Worm (Caenorhabditis elegans): ENCODE measurements around the gene ubh-2.

Gene ubh-2

DNA sequence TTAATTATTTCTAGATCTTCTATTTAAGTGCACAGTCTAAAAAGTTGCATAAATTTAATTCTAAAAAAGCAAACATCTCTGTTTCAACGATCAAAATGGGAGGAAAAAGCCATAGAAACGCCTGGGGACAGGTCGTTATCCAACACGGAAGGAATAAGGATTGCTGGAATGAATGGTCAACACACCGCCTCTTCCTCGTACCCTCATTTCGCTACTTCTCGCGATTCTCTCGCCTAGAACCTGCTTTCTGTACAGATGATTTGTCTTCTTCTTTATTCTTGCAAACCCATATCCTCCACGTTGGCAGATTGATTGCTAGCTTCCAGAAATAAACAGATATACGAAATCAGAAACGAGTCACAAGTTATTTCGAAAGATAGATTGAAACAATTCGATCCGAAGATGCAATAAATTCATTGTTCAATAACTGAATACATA, 5.3 kb upstream of the ubh-2 start, which contains the start of gene dpy-11:
TSS of gene dpy-11 (minus strand) at position 354 of the 438 bp plus-strand sequence.
- TF ChIP-seq mep-1 (tag; optimal IDR thresholded peaks at IDR 0.05), result peak; percentile 81
- peak; percentile 29 for TF ChIP-seq nhr-102 (tag; optimal IDR thresholded peaks at IDR 0.05)
- TF ChIP-seq zfp-3 (GFP tag; conservative IDR thresholded peaks at IDR 0.05), result peak; percentile 93
- no peak for TF ChIP-seq daf-12 (tag; optimal IDR thresholded peaks at IDR 0.05)
- peak; percentile 12 for TF ChIP-seq spr-3 (GFP tag; optimal IDR thresholded peaks at IDR 0.05)
- peak; percentile 39 for TF ChIP-seq nhr-77 (tag; optimal IDR thresholded peaks at IDR 0.05)
- peak; percentile 37 for TF ChIP-seq T20F7.1 (GFP tag; optimal IDR thresholded peaks at IDR 0.05)
- no peak for TF ChIP-seq lin-39 (tag; optimal IDR thresholded peaks at IDR 0.05)
- peak; percentile 35; the same call in 1 of the 2 replicates for TF ChIP-seq ZK337.2 (GFP tag; IDR thresholded peaks at IDR 0.05)
- TF ChIP-seq mxl-2 (GFP tag; conservative IDR thresholded peaks at IDR 0.05), result 0 out of 2 replicates have a peak, but pooled peaks have one; percentile 7
- no peak for TF ChIP-seq ceh-32 (tag; optimal IDR thresholded peaks at IDR 0.05; ENCODE audit: poor library complexity)
- no peak for TF ChIP-seq lir-3 (tag; optimal IDR thresholded peaks at IDR 0.05)
- TF ChIP-seq Y105C5A.15 (GFP tag; IDR thresholded peaks at IDR 0.05), result 0 out of 2 replicates have a peak, but pooled peaks have one; percentile 46
- TF ChIP-seq madf-5 (GFP tag; IDR thresholded peaks at IDR 0.05), result no peak
- no peak for TF ChIP-seq dmd-8 (GFP tag; IDR thresholded peaks at IDR 0.05)
- TF ChIP-seq lsy-2 (tag; optimal IDR thresholded peaks at IDR 0.05), result peak; percentile 49 to 58
- TF ChIP-seq nhr-25 (tag; optimal IDR thresholded peaks at IDR 0.05; ENCODE audit: borderline replicate concordance, insufficient read depth), result peak; percentile 55
- peak; percentile 53 for TF ChIP-seq lin-38 (GFP tag; IDR thresholded peaks at IDR 0.05)
- TF ChIP-seq fos-1 (tag; optimal IDR thresholded peaks at IDR 0.05), result no peak
- TF ChIP-seq zip-2 (tag; optimal IDR thresholded peaks at IDR 0.05), result no peak
- no peak for TF ChIP-seq ZK546.5 (tag; optimal IDR thresholded peaks at IDR 0.05)
- no peak for TF ChIP-seq daf-8 (GFP tag; IDR thresholded peaks at IDR 0.05)
- peak; percentile 45 for TF ChIP-seq dmd-6 (GFP tag; IDR thresholded peaks at IDR 0.05)
- no peak for TF ChIP-seq ztf-11 (tag; optimal IDR thresholded peaks at IDR 0.05)
- TF ChIP-seq daf-16 (GFP tag; optimal IDR thresholded peaks at IDR 0.05), result peak in 1 of 2 experiments; percentile 30
- peak; percentile 21 for TF ChIP-seq daf-16 (tag; optimal IDR thresholded peaks at IDR 0.05)
- TF ChIP-seq skn-1 (tag; optimal IDR thresholded peaks at IDR 0.05), result no peak
- no peak for TF ChIP-seq jun-1 (tag; optimal IDR thresholded peaks at IDR 0.05)
- TF ChIP-seq mdl-1 (tag; optimal IDR thresholded peaks at IDR 0.05), result peak in 1 of 2 experiments; percentile 48
- TF ChIP-seq pqm-1 (tag; optimal IDR thresholded peaks at IDR 0.05), result no peak
- peak; percentile 53 for TF ChIP-seq spr-1 (tag; optimal IDR thresholded peaks at IDR 0.05)
- no peak for TF ChIP-seq attf-4 (tag; optimal IDR thresholded peaks at IDR 0.05)
- peak; percentile 75 for TF ChIP-seq mxl-3 (GFP tag; optimal IDR thresholded peaks at IDR 0.05)
- TF ChIP-seq nhr-10 (tag; optimal IDR thresholded peaks at IDR 0.05), result no peak
- no peak for TF ChIP-seq D1046.2 (GFP tag; IDR thresholded peaks at IDR 0.05)
- TF ChIP-seq snpc-1.2 (GFP tag; IDR thresholded peaks at IDR 0.05), result peak; percentile 45; the same call in 1 of the 2 replicates
- no peak for TF ChIP-seq daf-19 (GFP tag; conservative IDR thresholded peaks at IDR 0.05)
- peak; percentile 91 for TF ChIP-seq Y75B8A.6 (GFP tag; IDR thresholded peaks at IDR 0.05)
- TF ChIP-seq hlh-11 (tag; optimal IDR thresholded peaks at IDR 0.05), result peak; percentile 79
- TF ChIP-seq ceh-62 (tag; optimal IDR thresholded peaks at IDR 0.05), result no peak
- no peak for TF ChIP-seq saeg-2 (GFP tag; IDR thresholded peaks at IDR 0.05)
- TF ChIP-seq rbr-2 (tag; optimal IDR thresholded peaks at IDR 0.05), result no peak
- no peak for TF ChIP-seq lin-29 (GFP tag; IDR thresholded peaks at IDR 0.05)
- TF ChIP-seq mes-2 (tag; optimal IDR thresholded peaks at IDR 0.05; ENCODE audit: poor library complexity, severe bottlenecking), result peak; percentile 55
- no peak for TF ChIP-seq egl-27 (tag; optimal IDR thresholded peaks at IDR 0.05)
- no peak for TF ChIP-seq snpc-4 (tag; optimal IDR thresholded peaks at IDR 0.05)
- TF ChIP-seq aha-1 (tag), result peak; percentile 98
- TF ChIP-seq sdz-12 (GFP tag; optimal IDR thresholded peaks at IDR 0.05), result peak; percentile 90
- TF ChIP-seq nhr-42 (GFP tag; IDR thresholded peaks at IDR 0.05), result no peak
- no peak for TF ChIP-seq pha-4 (GFP tag; IDR thresholded peaks at IDR 0.05)
- no peak for TF ChIP-seq pha-4 (tag; optimal IDR thresholded peaks at IDR 0.05)
- TF ChIP-seq ctbp-1 (GFP tag; IDR thresholded peaks at IDR 0.05), result 0 out of 2 replicates have a peak, but pooled peaks have one; percentile 36
